Worm (Caenorhabditis elegans): ENCODE results near the gene C45B11.5.

C45B11.5 gene

ce11 chrV:11039379-11039954, 2.1 kb upstream of the C45B11.5 start, which contains the start of gene pak-2:
Gene pak-2 (minus strand): TSS chrV:11039429.
- peak; percentile 77 for TF ChIP-seq flt-1 (GFP tag; IDR thresholded peaks at IDR 0.05)
- TF ChIP-seq ztf-23 (GFP tag; IDR thresholded peaks at IDR 0.05) = peak; percentile 85
- no peak for TF ChIP-seq ztf-29 (GFP tag; IDR thresholded peaks at IDR 0.05)
- no peak for TF ChIP-seq med-1 (GFP tag; optimal IDR thresholded peaks at IDR 0.05; ENCODE audit: insufficient read depth)
- no peak for TF ChIP-seq tab-1 (GFP tag; IDR thresholded peaks at IDR 0.05)
- no peak for TF ChIP-seq ref-1 (GFP tag; conservative IDR thresholded peaks at IDR 0.05)
- TF ChIP-seq T22C8.4 (GFP tag; IDR thresholded peaks at IDR 0.05) = no peak
- TF ChIP-seq klf-2 (GFP tag; conservative IDR thresholded peaks at IDR 0.05) = peak; percentile 49; the same call in 1 of the 2 replicates
- peak; percentile 87 for TF ChIP-seq cog-1 (tag; optimal IDR thresholded peaks at IDR 0.05)

ce11 chrV:11040020-11040419, 1.6 kb upstream of the C45B11.5 start, which contains the start of gene C45B11.9:
Gene C45B11.9 (plus strand): TSS chrV:11040320.
- no peak for TF ChIP-seq klf-2 (GFP tag; conservative IDR thresholded peaks at IDR 0.05)
- no peak for TF ChIP-seq ref-1 (GFP tag; conservative IDR thresholded peaks at IDR 0.05)
- no peak for TF ChIP-seq tab-1 (GFP tag; IDR thresholded peaks at IDR 0.05)
- TF ChIP-seq T22C8.4 (GFP tag; IDR thresholded peaks at IDR 0.05) = no peak
- no peak for TF ChIP-seq med-1 (GFP tag; optimal IDR thresholded peaks at IDR 0.05; ENCODE audit: insufficient read depth)
- TF ChIP-seq cog-1 (tag; optimal IDR thresholded peaks at IDR 0.05) = no peak
- no peak for TF ChIP-seq ztf-29 (GFP tag; IDR thresholded peaks at IDR 0.05)
- TF ChIP-seq ztf-23 (GFP tag; IDR thresholded peaks at IDR 0.05) = no peak
- TF ChIP-seq flt-1 (GFP tag; IDR thresholded peaks at IDR 0.05) = no peak

DNA sequence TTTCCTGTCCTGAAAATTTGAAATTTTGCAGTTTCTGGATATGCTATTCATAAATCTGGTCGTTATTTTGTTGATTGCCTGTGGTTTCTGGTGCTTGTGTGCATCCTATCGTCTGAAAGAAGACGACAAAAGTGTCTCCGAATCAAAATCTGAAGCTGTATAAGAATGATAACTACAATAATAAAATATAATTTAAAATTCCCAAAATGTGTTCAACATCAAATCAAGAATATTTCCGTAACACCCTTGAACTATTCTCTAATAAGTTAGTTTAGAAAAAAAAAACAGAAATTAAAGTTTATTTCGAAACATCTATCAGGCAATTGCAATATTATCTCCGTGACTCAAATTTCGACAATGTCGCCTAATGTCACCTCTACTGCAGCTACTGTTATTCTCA, 1.1 kb upstream of the C45B11.5 start, which contains the start of gene C45B11.8:
TSS of gene C45B11.8 (plus strand) at position 301 of the 400 bp plus-strand sequence.
- TF ChIP-seq tab-1 (GFP tag; IDR thresholded peaks at IDR 0.05) = no peak
- TF ChIP-seq ztf-29 (GFP tag; IDR thresholded peaks at IDR 0.05) = no peak
- no peak for TF ChIP-seq cog-1 (tag; optimal IDR thresholded peaks at IDR 0.05)
- no peak for TF ChIP-seq ztf-23 (GFP tag; IDR thresholded peaks at IDR 0.05)
- TF ChIP-seq ref-1 (GFP tag; conservative IDR thresholded peaks at IDR 0.05) = no peak
- TF ChIP-seq T22C8.4 (GFP tag; IDR thresholded peaks at IDR 0.05) = no peak
- TF ChIP-seq med-1 (GFP tag; optimal IDR thresholded peaks at IDR 0.05; ENCODE audit: insufficient read depth) = no peak
- no peak for TF ChIP-seq flt-1 (GFP tag; IDR thresholded peaks at IDR 0.05)
- TF ChIP-seq klf-2 (GFP tag; conservative IDR thresholded peaks at IDR 0.05) = no peak

ce11 chrV:11042538-11042937, 939 bp downstream of the C45B11.5 start, which contains the start of gene C45B11.2:
Gene C45B11.2 (plus strand): TSS chrV:11042710.
- TF ChIP-seq tab-1 (GFP tag; IDR thresholded peaks at IDR 0.05) = no peak
- no peak for TF ChIP-seq cog-1 (tag; optimal IDR thresholded peaks at IDR 0.05)
- no peak for TF ChIP-seq flt-1 (GFP tag; IDR thresholded peaks at IDR 0.05)
- TF ChIP-seq ref-1 (GFP tag; conservative IDR thresholded peaks at IDR 0.05) = no peak
- no peak for TF ChIP-seq ztf-23 (GFP tag; IDR thresholded peaks at IDR 0.05)
- no peak for TF ChIP-seq klf-2 (GFP tag; conservative IDR thresholded peaks at IDR 0.05)
- TF ChIP-seq med-1 (GFP tag; optimal IDR thresholded peaks at IDR 0.05; ENCODE audit: insufficient read depth) = no peak
- no peak for TF ChIP-seq ztf-29 (GFP tag; IDR thresholded peaks at IDR 0.05)
- TF ChIP-seq T22C8.4 (GFP tag; IDR thresholded peaks at IDR 0.05) = no peak

- TF ChIP-seq cog-1 (tag; optimal IDR thresholded peaks at IDR 0.05) = no peak
Observed at ce11 chrV:11043767-11044166, 2.2 kb downstream of the C45B11.5 start, which contains the start of gene C45B11.6. Gene C45B11.6 (plus strand): TSS chrV:11044067.

DNA sequence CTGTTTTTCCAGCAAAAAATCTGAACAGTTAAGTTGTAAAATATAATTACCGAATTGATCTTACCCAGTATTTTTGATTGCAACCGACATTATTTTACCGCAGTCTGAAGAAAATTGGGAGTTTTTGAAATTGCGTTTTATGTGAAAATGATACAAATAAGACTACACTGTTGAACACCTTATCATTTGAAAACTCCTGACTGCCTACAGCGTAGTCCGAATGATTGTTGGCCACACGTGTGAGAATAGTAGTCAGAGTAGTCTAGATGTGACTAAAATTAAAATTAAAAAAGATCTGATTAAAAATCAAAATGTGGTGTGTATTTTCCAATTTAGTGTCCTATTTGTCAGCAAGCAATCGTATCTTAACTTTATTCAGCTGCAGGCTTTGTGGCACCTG, 5.1 kb downstream of the C45B11.5 start, which contains the start of gene dhs-18:
TSS of gene dhs-18 (minus strand) at position 104 of the 400 bp plus-strand sequence.
- TF ChIP-seq ztf-23 (GFP tag; IDR thresholded peaks at IDR 0.05) = no peak
- no peak for TF ChIP-seq tab-1 (GFP tag; IDR thresholded peaks at IDR 0.05)
- no peak for TF ChIP-seq ztf-29 (GFP tag; IDR thresholded peaks at IDR 0.05)
- TF ChIP-seq flt-1 (GFP tag; IDR thresholded peaks at IDR 0.05) = no peak
- TF ChIP-seq cog-1 (tag; optimal IDR thresholded peaks at IDR 0.05) = no peak
- TF ChIP-seq T22C8.4 (GFP tag; IDR thresholded peaks at IDR 0.05) = no peak

ce11 chrV:11048678-11049077, 7.1 kb downstream of the C45B11.5 start, which contains the start of gene srh-74:
Gene srh-74 (minus strand): TSS chrV:11048778.
- TF ChIP-seq ref-1 (GFP tag; conservative IDR thresholded peaks at IDR 0.05) = no peak
- TF ChIP-seq cog-1 (tag; optimal IDR thresholded peaks at IDR 0.05) = no peak
- no peak for TF ChIP-seq flt-1 (GFP tag; IDR thresholded peaks at IDR 0.05)
- no peak for TF ChIP-seq med-1 (GFP tag; optimal IDR thresholded peaks at IDR 0.05; ENCODE audit: insufficient read depth)
- TF ChIP-seq ztf-29 (GFP tag; IDR thresholded peaks at IDR 0.05) = no peak
- TF ChIP-seq ztf-23 (GFP tag; IDR thresholded peaks at IDR 0.05) = no peak
- TF ChIP-seq klf-2 (GFP tag; conservative IDR thresholded peaks at IDR 0.05) = no peak
- no peak for TF ChIP-seq T22C8.4 (GFP tag; IDR thresholded peaks at IDR 0.05)
- no peak for TF ChIP-seq tab-1 (GFP tag; IDR thresholded peaks at IDR 0.05)

ce11 chrV:11051921-11052320, 10.3 kb downstream of the C45B11.5 start, which contains the start of gene T04C12.33:
Gene T04C12.33 (plus strand): TSS chrV:11052221.
- TF ChIP-seq flt-1 (GFP tag; IDR thresholded peaks at IDR 0.05) (no peak), ztf-23 (GFP tag; IDR thresholded peaks at IDR 0.05) (no peak), ztf-29 (GFP tag; IDR thresholded peaks at IDR 0.05) (no peak), klf-2 (GFP tag; conservative IDR thresholded peaks at IDR 0.05) (no peak), ref-1 (GFP tag; conservative IDR thresholded peaks at IDR 0.05) (no peak), med-1 (GFP tag; optimal IDR thresholded peaks at IDR 0.05; ENCODE audit: insufficient read depth) (no peak), tab-1 (GFP tag; IDR thresholded peaks at IDR 0.05) (no peak), cog-1 (tag; optimal IDR thresholded peaks at IDR 0.05) (no peak), T22C8.4 (GFP tag; IDR thresholded peaks at IDR 0.05) (no peak)

ce11 chrV:11053827-11054226, 12.2 kb downstream of the C45B11.5 start, which contains the start of gene T04C12.7:
Gene T04C12.7 (plus strand): TSS chrV:11054127.
- no peak for TF ChIP-seq med-1 (GFP tag; optimal IDR thresholded peaks at IDR 0.05; ENCODE audit: insufficient read depth)
- TF ChIP-seq ztf-29 (GFP tag; IDR thresholded peaks at IDR 0.05) = no peak

DNA sequence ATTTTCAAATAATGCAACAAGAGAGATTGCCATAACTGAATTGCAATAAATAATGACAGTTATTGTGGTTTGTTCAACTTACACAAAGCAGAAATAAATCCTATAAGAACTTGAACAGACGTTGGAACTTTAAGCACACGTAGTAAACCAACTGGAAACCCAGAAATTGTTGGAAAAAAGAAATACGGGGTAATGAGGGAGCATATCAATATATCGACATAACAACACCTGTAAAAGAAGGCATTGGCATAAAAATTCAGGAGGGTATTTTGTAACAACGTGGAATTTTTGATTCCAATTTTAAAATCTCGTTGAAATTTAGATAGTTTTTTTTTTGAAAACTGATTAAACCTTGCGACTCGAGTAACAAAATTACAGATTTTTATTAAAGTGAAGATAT, 14.9 kb downstream of the C45B11.5 start:
- TF ChIP-seq ref-1 (GFP tag; conservative IDR thresholded peaks at IDR 0.05) (no peak), tab-1 (GFP tag; IDR thresholded peaks at IDR 0.05) (no peak), T22C8.4 (GFP tag; IDR thresholded peaks at IDR 0.05) (no peak), ztf-23 (GFP tag; IDR thresholded peaks at IDR 0.05) (no peak)
